Worm (Caenorhabditis elegans) whole organism, L4/young adult: Measurements from ENCODE around the gene F41E6.1.

ENCODE experiments used
- W03F9.2 ChIP-seq: fragments of 150-350 bp; optimal IDR thresholded peaks from 2 replicates; lab custom pipeline; 2014; ENCODE audit warnings: missing biosample characterization, missing genetic modification characterization
- dao-5 ChIP-seq: sonication (generic microtip); optimal IDR thresholded peaks from 2 replicates; lab custom pipeline; 2016; ENCODE audit warnings: missing genotype, missing genetic modification characterization, moderate library complexity, missing compliant biosample characterization
- him-1 ChIP-seq: sonication (generic microtip); optimal IDR thresholded peaks from 2 replicates; lab custom pipeline; 2016; ENCODE audit warnings: missing genotype, missing genetic modification reagents, missing genetic modification characterization, missing compliant biosample characterization

DNA sequence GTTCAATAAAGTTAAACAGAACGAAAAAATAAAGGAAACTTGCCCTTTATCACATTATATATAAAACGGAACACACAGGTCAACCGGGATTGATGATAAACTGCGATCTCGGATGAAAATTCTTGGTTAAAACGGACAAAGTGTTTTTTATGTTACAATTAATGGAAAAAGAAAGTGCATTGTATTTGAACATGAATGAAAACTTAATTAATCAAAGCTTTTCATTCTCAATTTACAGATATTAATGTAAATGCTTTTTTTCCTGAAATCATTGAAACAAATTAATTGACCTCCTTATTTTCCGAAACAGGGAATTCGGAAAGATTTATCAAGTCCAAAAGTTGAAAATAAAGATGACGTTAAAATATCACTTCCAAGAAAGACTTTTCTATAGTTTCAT lies 21.0 kb upstream of the F41E6.1 start, which contains the start of gene F41E6.8:
- TF ChIP-seq W03F9.2 (tag; lab: Kevin White, UChicago) (no peak), him-1 (no peak), dao-5 (tag; lab: Kevin White, UChicago) (no peak)
